Fruit fly (Drosophila melanogaster): Measurements from ENCODE around the gene CG6067.

CG6067 gene

dm6 chrX:5965517-5966397, 10.3 kb downstream of the CG6067 start, which contains the start of gene Grip (continued):
- TF ChIP-seq br (GFP tag; optimal IDR thresholded peaks at IDR 0.05) (no peak), N (GFP tag; optimal IDR thresholded peaks at IDR 0.05) (no peak), Dfd (GFP tag; optimal IDR thresholded peaks at IDR 0.05) (no peak), dl (GFP tag; optimal IDR thresholded peaks at IDR 0.05; ENCODE audit: insufficient read depth in 1 of 2, partially characterized antibody in 2 of 2) (peak; percentile 53 to 63)

DNA sequence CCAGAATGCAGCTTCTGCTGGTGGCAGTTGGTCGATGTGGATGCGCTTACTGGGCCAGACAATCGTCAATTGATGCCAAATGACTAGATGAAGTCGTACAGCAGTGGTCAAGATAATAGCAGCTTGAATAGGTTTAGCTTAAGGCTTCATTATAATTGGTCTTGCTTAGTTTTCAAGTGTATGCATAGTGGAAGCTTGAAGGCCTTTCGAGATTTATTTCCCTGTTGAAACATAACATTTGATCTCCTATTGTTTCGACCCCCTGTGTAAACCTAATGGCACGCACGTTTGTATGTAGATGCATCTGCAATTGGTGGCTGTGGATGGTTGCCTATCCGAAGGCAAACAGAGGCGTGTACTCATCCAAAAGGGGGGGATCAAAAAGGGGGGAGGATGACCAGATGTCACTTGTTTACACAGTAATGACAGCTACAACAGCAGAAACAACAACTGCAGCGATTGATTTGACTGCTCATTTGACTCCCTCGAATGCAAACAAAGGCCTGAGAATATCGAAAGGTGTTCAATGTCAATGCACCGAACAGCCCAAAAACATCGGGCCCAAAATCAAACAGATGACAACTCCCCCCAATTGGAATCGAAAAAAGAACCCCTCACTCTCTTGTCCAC, 12.8 kb downstream of the CG6067 start:
- TF ChIP-seq h (GFP tag; optimal IDR thresholded peaks at IDR 0.05): peak; percentile 7
- peak in 1 of 2 experiments; percentile 8 for TF ChIP-seq foxo (GFP tag; optimal IDR thresholded peaks at IDR 0.05)
- no peak for TF ChIP-seq HLH106 (tag; optimal IDR thresholded peaks at IDR 0.05)
- no peak for TF ChIP-seq N (GFP tag; optimal IDR thresholded peaks at IDR 0.05)
- no peak for TF ChIP-seq dsf (GFP tag; optimal IDR thresholded peaks at IDR 0.05; ENCODE audit: borderline replicate concordance)
- TF ChIP-seq Hnf4 (GFP tag; optimal IDR thresholded peaks at IDR 0.05): no peak
- TF ChIP-seq jim (GFP tag; optimal IDR thresholded peaks at IDR 0.05): no peak
- TF ChIP-seq dmrt93B (GFP tag; optimal IDR thresholded peaks at IDR 0.05): no peak
- TF ChIP-seq brk (GFP tag; optimal IDR thresholded peaks at IDR 0.05): no peak
- peak; percentile 26 for TF ChIP-seq fru (GFP tag; optimal IDR thresholded peaks at IDR 0.05)

dm6 chrX:5969860-5970665, 14.6 kb downstream of the CG6067 start:
- TF ChIP-seq sage (GFP tag; optimal IDR thresholded peaks at IDR 0.05) (no peak), sv (GFP tag; optimal IDR thresholded peaks at IDR 0.05) (peak; percentile 11), HLH106 (tag; optimal IDR thresholded peaks at IDR 0.05) (peak; percentile 44), Sp1 (GFP tag; optimal IDR thresholded peaks at IDR 0.05) (peak; percentile 32), foxo (GFP tag; optimal IDR thresholded peaks at IDR 0.05) (peak in 1 of 2 experiments; percentile 38), h (GFP tag; optimal IDR thresholded peaks at IDR 0.05) (peak; percentile 23), Hr83 (GFP tag; optimal IDR thresholded peaks at IDR 0.05; ENCODE audit: poor library complexity, severe bottlenecking) (no peak), fru (GFP tag; optimal IDR thresholded peaks at IDR 0.05) (peak; percentile 25), psq (GFP tag; optimal IDR thresholded peaks at IDR 0.05) (peak; percentile 23), Abd-B (GFP tag; optimal IDR thresholded peaks at IDR 0.05) (no peak), pan (optimal IDR thresholded peaks at IDR 0.05) (no peak), Mio (GFP tag; optimal IDR thresholded peaks at IDR 0.05) (no peak)

dm6 chrX:5970666-5971057, 15.2 kb downstream of the CG6067 start:
- TF ChIP-seq CG9705 (GFP tag; optimal IDR thresholded peaks at IDR 0.05) (no peak), Hnf4 (GFP tag; optimal IDR thresholded peaks at IDR 0.05) (no peak)

DNA sequence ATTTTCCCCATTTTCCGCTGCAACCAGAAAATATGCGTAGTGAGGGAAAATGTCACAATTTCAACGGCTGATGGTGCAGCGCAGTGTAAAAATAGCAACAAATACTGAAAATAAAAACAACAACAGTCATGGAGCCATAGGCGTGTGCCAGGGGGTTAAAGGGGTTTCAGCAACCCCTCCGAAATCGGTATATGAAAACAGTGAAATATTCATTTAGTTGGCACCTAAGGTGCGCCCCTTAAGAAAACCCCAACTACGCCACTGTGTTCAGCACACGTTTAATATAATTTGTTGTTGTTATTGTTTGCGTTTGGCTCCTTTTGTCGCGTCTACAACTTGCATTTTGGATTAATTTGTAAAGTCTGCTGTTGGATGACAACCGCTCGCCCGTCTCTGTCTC, 16.6 kb downstream of the CG6067 start:
- TF ChIP-seq ey (GFP tag; optimal IDR thresholded peaks at IDR 0.05): peak; percentile 6
- TF ChIP-seq Dif (GFP tag; optimal IDR thresholded peaks at IDR 0.05; ENCODE audit: partially characterized antibody): no peak
- no peak for TF ChIP-seq Dfd (GFP tag; optimal IDR thresholded peaks at IDR 0.05)
- no peak for TF ChIP-seq OdsH (GFP tag; optimal IDR thresholded peaks at IDR 0.05)
- TF ChIP-seq rgr (GFP tag; optimal IDR thresholded peaks at IDR 0.05): peak; percentile 37
- TF ChIP-seq sv (GFP tag; optimal IDR thresholded peaks at IDR 0.05): peak; percentile 5
- TF ChIP-seq br (GFP tag; optimal IDR thresholded peaks at IDR 0.05): peak; percentile 5
- TF ChIP-seq HLH106 (tag; optimal IDR thresholded peaks at IDR 0.05): peak; percentile 26
- peak in 1 of 2 experiments; percentile 47 for TF ChIP-seq foxo (GFP tag; optimal IDR thresholded peaks at IDR 0.05)
